Worm (Caenorhabditis elegans) whole organism, mixed stage, embryonic: ENCODE results near the gene gap-2.

Experiments used
- lsy-2 ChIP-seq: fragments of 150-350 bp; optimal IDR thresholded peaks from 2 replicates; lab custom pipeline; 2014; ENCODE audit warnings: missing biosample characterization, missing genetic modification characterization
- mep-1 ChIP-seq: fragments of 150-350 bp; optimal IDR thresholded peaks from 2 replicates; lab custom pipeline; 2017; ENCODE audit warnings: missing biosample characterization, missing genetic modification reagents, missing genetic modification characterization, inconsistent platforms
- sptf-1 ChIP-seq: sonication (generic microtip); optimal IDR thresholded peaks from 2 replicates; lab custom pipeline; 2017; ENCODE audit warnings: mild to moderate bottlenecking, missing genetic modification characterization, moderate library complexity, missing compliant biosample characterization

DNA sequence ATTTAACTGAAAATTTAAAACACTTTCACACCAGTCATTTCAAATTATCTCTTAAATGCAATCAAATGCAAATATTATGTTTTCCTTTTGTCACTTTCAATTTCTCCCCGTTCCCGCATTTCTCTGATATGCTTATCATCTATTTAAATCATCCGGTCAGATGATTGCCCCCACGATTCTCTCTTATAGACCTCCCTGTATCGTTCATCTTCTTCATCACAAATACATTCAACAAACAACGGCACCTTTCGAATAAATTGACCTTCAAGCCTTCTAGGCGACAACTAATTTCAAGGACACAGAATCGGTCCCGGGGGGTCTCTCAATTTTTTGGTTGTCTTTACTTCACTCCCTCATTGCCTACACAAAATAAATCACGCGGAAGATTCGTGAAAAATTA, 76.6 kb downstream of the gap-2 start:
- no peak for TF ChIP-seq lsy-2
- TF ChIP-seq sptf-1, result no peak
- TF ChIP-seq mep-1, result no peak
